Fruit fly (Drosophila melanogaster) S2 (cell line): ENCODE data around the gene Rab9.

Source experiments
- CG8478 ChIP-seq: fragments of >200 bp; optimal IDR thresholded peaks from 2 replicates; lab custom pipeline; 2018
- CTCF ChIP-seq, 2 experiments: fragments of >200 bp; optimal IDR thresholded peaks; 2 replicates each; lab custom pipeline; 2018

- TF ChIP-seq CG8478 (lab: Kevin White, UChicago) (no peak), CTCF (optimal IDR thresholded peaks at IDR 0.05; lab: Kevin White, UChicago) (no peak)
Observed at dm6 chr2L:19472256-19472655, 39.9 kb downstream of the Rab9 start.
